Fruit fly (Drosophila melanogaster) whole organism, embryonic: ENCODE measurements around the gene Top3beta.
A peak's percentile ranks its signal among the peaks of the same experiment; 100 is the strongest.

Experiments
- Adf1 ChIP-seq: fragments of 200-800 bp; sonication (Bioruptor generic); IDR thresholded peaks from 2 replicates; pipeline ENCODE4 v1.3.6; 2022; ENCODE audit warnings: missing biosample characterization, missing genetic modification characterization
- Blimp-1 ChIP-seq: fragments of 200-800 bp; sonication (Bioruptor generic); optimal IDR thresholded peaks from 3 replicates; lab custom pipeline; 2018; ENCODE audit warnings: missing biosample characterization, missing genetic modification characterization, mild to moderate bottlenecking, moderate library complexity, missing genetic modification reagents
- CG10462 ChIP-seq: fragments of 200-800 bp; sonication (Bioruptor generic); optimal IDR thresholded peaks from 2 replicates; lab custom pipeline; 2016; ENCODE audit warnings: missing biosample characterization, missing genetic modification characterization
- CG10543 ChIP-seq: fragments of 200-800 bp; sonication (Bioruptor generic); optimal IDR thresholded peaks from 3 replicates; lab custom pipeline; 2017; ENCODE audit warnings: missing biosample characterization, mild to moderate bottlenecking, missing genetic modification characterization, moderate library complexity
- CG10979 ChIP-seq: fragments of 200-800 bp; sonication (Bioruptor generic); optimal IDR thresholded peaks from 2 replicates; lab custom pipeline; 2018; ENCODE audit warnings: missing biosample characterization, mild to moderate bottlenecking, missing genetic modification characterization, moderate library complexity
- CG11247 ChIP-seq: fragments of 200-800 bp; sonication (Bioruptor generic); IDR thresholded peaks from 2 replicates; pipeline ENCODE4 v1.3.6; 2022; ENCODE audit warnings: missing biosample characterization, missing genetic modification characterization
- CG11696 ChIP-seq: fragments of 200-800 bp; sonication (Bioruptor generic); IDR thresholded peaks from 2 replicates; pipeline ENCODE4 v1.3.6; 2022; ENCODE audit warnings: missing biosample characterization, missing genetic modification characterization
- CG13775 ChIP-seq: fragments of 200-800 bp; sonication (Bioruptor generic); optimal IDR thresholded peaks from 3 replicates; lab custom pipeline; 2017; ENCODE audit warnings: missing biosample characterization, mild to moderate bottlenecking, missing genetic modification characterization
- CG14014 ChIP-seq: fragments of 200-800 bp; sonication (Bioruptor generic); IDR thresholded peaks from 2 replicates; pipeline ENCODE4 v1.3.6; 2022; ENCODE audit warnings: missing biosample characterization, missing genetic modification characterization
- CG17568 ChIP-seq: fragments of 200-800 bp; sonication (Bioruptor generic); optimal IDR thresholded peaks from 2 replicates; lab custom pipeline; 2018; ENCODE audit warnings: missing biosample characterization, mild to moderate bottlenecking, missing genetic modification characterization, moderate library complexity
- CG1792 ChIP-seq: fragments of 200-800 bp; sonication (Bioruptor generic); optimal IDR thresholded peaks from 2 replicates; lab custom pipeline; 2016; ENCODE audit warnings: missing biosample characterization, missing genetic modification characterization
- CG2120 ChIP-seq: fragments of 200-800 bp; sonication (Bioruptor generic); optimal IDR thresholded peaks from 3 replicates; lab custom pipeline; 2016; ENCODE audit warnings: missing biosample characterization, missing genetic modification characterization
- CG30403 ChIP-seq: fragments of 200-800 bp; sonication (Bioruptor generic); optimal IDR thresholded peaks from 3 replicates; lab custom pipeline; 2016; ENCODE audit warnings: missing biosample characterization, missing genetic modification characterization
- CG3726 ChIP-seq: fragments of 200-800 bp; sonication (Bioruptor generic); IDR thresholded peaks from 3 replicates; pipeline ENCODE4, ENCODE4 v1.3.6; 2022; ENCODE audit warnings: missing biosample characterization, missing genetic modification characterization
- CG4360 ChIP-seq: fragments of 200-800 bp; sonication (Bioruptor generic); IDR thresholded peaks from 2 replicates; pipeline ENCODE4 v1.3.6; 2022; ENCODE audit warnings: missing biosample characterization, missing genetic modification characterization
- CG4730 ChIP-seq: fragments of 200-800 bp; sonication (Bioruptor generic); IDR thresholded peaks from 2 replicates; pipeline ENCODE4 v1.3.6; 2022; ENCODE audit warnings: missing biosample characterization, missing genetic modification characterization
- CG4854 ChIP-seq: fragments of 200-800 bp; sonication (Bioruptor generic); optimal IDR thresholded peaks from 2 replicates; lab custom pipeline; 2016; ENCODE audit warnings: missing biosample characterization, missing genetic modification characterization, inconsistent platforms
- CG5953 ChIP-seq: fragments of 200-800 bp; sonication (Bioruptor generic); IDR thresholded peaks from 2 replicates; pipeline ENCODE4 v1.3.6; 2022; ENCODE audit warnings: missing biosample characterization, missing genetic modification characterization
- CG6272 ChIP-seq: fragments of 200-800 bp; sonication (Bioruptor generic); IDR thresholded peaks from 2 replicates; pipeline ENCODE4 v1.3.6; 2022; ENCODE audit warnings: missing biosample characterization, missing genetic modification characterization
- CG6654 ChIP-seq: fragments of 200-800 bp; sonication (Bioruptor generic); optimal IDR thresholded peaks from 2 replicates; lab custom pipeline; 2017; ENCODE audit warnings: missing biosample characterization, mild to moderate bottlenecking, missing genetic modification characterization
- CG6765 ChIP-seq: fragments of 200-800 bp; sonication (Bioruptor generic); optimal IDR thresholded peaks from 3 replicates; lab custom pipeline; 2017; ENCODE audit warnings: missing biosample characterization, mild to moderate bottlenecking, missing genetic modification characterization
- CG7786 ChIP-seq: fragments of 200-800 bp; sonication (Bioruptor generic); optimal IDR thresholded peaks from 2 replicates; lab custom pipeline; 2016; ENCODE audit warnings: missing biosample characterization, missing genetic modification characterization
- CG9437 ChIP-seq: fragments of 200-800 bp; sonication (Bioruptor generic); optimal IDR thresholded peaks from 2 replicates; lab custom pipeline; 2018; ENCODE audit warnings: missing biosample characterization, mild to moderate bottlenecking, missing genetic modification characterization
- CG9609 ChIP-seq: fragments of 200-800 bp; sonication (Bioruptor generic); optimal IDR thresholded peaks from 3 replicates; lab custom pipeline; 2016; ENCODE audit warnings: missing biosample characterization, missing genetic modification characterization
- CG9817 ChIP-seq: fragments of 200-800 bp; sonication (Bioruptor generic); optimal IDR thresholded peaks from 2 replicates; lab custom pipeline; 2018; ENCODE audit warnings: missing biosample characterization, mild to moderate bottlenecking, missing genetic modification characterization, moderate library complexity
- CTCF ChIP-seq: fragments of 200-800 bp; sonication (Bioruptor generic); optimal IDR thresholded peaks from 2 replicates; lab custom pipeline; 2017; ENCODE audit warnings: missing biosample characterization, mild to moderate bottlenecking, missing genetic modification characterization, moderate library complexity
- Chrac-16 ChIP-seq: fragments of 200-800 bp; sonication (Bioruptor generic); optimal IDR thresholded peaks from 3 replicates; lab custom pipeline; 2016; ENCODE audit warnings: missing biosample characterization, missing genetic modification characterization
- Dll ChIP-seq: fragments of 200-800 bp; sonication (Bioruptor generic); IDR thresholded peaks from 4 replicates; pipeline ENCODE4 v1.3.6; 2022; ENCODE audit warnings: missing biosample characterization, missing genetic modification characterization; ENCODE audit not compliant: partially characterized antibody
- Hmr ChIP-seq: fragments of 200-800 bp; sonication (Bioruptor generic); optimal IDR thresholded peaks from 3 replicates; lab custom pipeline; 2017; ENCODE audit warnings: mild to moderate bottlenecking, missing biosample characterization, missing genetic modification reagents, missing genetic modification characterization
- Lhr ChIP-seq: fragments of 200-800 bp; sonication (Bioruptor generic); optimal IDR thresholded peaks from 3 replicates; lab custom pipeline; 2017; ENCODE audit warnings: mild to moderate bottlenecking, missing biosample characterization, missing genetic modification reagents, missing genetic modification characterization
- Lpt ChIP-seq: fragments of >200 bp; optimal IDR thresholded peaks from 2 replicates; lab custom pipeline; 2018; ENCODE audit warnings: missing biosample characterization, missing genetic modification characterization
- Meics ChIP-seq: fragments of 200-800 bp; sonication (Bioruptor generic); optimal IDR thresholded peaks from 2 replicates; lab custom pipeline; 2017; ENCODE audit warnings: missing biosample characterization, mild to moderate bottlenecking, missing genetic modification characterization
- Mes4 ChIP-seq: fragments of 200-800 bp; sonication (Bioruptor generic); optimal IDR thresholded peaks from 2 replicates; lab custom pipeline; 2016; ENCODE audit warnings: missing biosample characterization, missing genetic modification characterization
- NFAT ChIP-seq: fragments of 200-800 bp; sonication (Bioruptor generic); IDR thresholded peaks from 2 replicates; pipeline ENCODE4 v1.3.6; 2022; ENCODE audit warnings: missing biosample characterization, missing genetic modification characterization
- Scr ChIP-seq: fragments of 200-800 bp; sonication (Bioruptor generic); IDR thresholded peaks from 2 replicates; pipeline ENCODE4 v1.3.6; 2022; ENCODE audit warnings: missing biosample characterization, missing genetic modification characterization; ENCODE audit not compliant: partially characterized antibody
- Sin3A ChIP-seq: fragments of >200 bp; optimal IDR thresholded peaks from 2 replicates; lab custom pipeline; 2018
- Ssrp ChIP-seq: fragments of 200-800 bp; sonication (Bioruptor generic); optimal IDR thresholded peaks from 2 replicates; lab custom pipeline; 2018; ENCODE audit warnings: missing biosample characterization, mild to moderate bottlenecking, missing genetic modification characterization, moderate library complexity
- ap ChIP-seq: fragments of 200-800 bp; sonication (Bioruptor generic); IDR thresholded peaks from 2 replicates; pipeline ENCODE4 v1.3.6; 2022; ENCODE audit warnings: missing biosample characterization, missing genetic modification characterization
- ato ChIP-seq: fragments of 200-800 bp; sonication (Bioruptor generic); IDR thresholded peaks from 2 replicates; pipeline ENCODE4 v1.3.6; 2022; ENCODE audit warnings: missing biosample characterization, missing genetic modification characterization; ENCODE audit not compliant: partially characterized antibody
- cato ChIP-seq: fragments of 200-800 bp; sonication (Bioruptor generic); optimal IDR thresholded peaks from 2 replicates; lab custom pipeline; 2016; ENCODE audit warnings: missing biosample characterization, missing genetic modification characterization, borderline replicate concordance
- ci ChIP-seq: fragments of 200-800 bp; sonication (Bioruptor generic); IDR thresholded peaks from 3 replicates; pipeline ENCODE4 v1.3.6; 2022; ENCODE audit warnings: missing biosample characterization, missing genetic modification characterization
- cwo ChIP-seq: fragments of 200-800 bp; sonication (Bioruptor generic); optimal IDR thresholded peaks from 3 replicates; lab custom pipeline; 2017; ENCODE audit warnings: missing biosample characterization, missing genetic modification characterization, mild to moderate bottlenecking, moderate library complexity, missing genetic modification reagents
- en ChIP-seq: fragments of 200-800 bp; sonication (Bioruptor generic); optimal IDR thresholded peaks from 2 replicates; lab custom pipeline; 2016; ENCODE audit warnings: missing biosample characterization, missing genetic modification characterization
- ewg ChIP-seq: fragments of 200-800 bp; sonication (Bioruptor generic); optimal IDR thresholded peaks from 3 replicates; lab custom pipeline; 2017; ENCODE audit warnings: mild to moderate bottlenecking, missing biosample characterization, missing genetic modification reagents, missing genetic modification characterization
- fd64A ChIP-seq: fragments of 200-800 bp; sonication (Bioruptor generic); optimal IDR thresholded peaks from 3 replicates; lab custom pipeline; 2018; ENCODE audit warnings: missing biosample characterization, mild to moderate bottlenecking, missing genetic modification characterization
- kay ChIP-seq: fragments of 200-800 bp; sonication (Bioruptor generic); optimal IDR thresholded peaks from 2 replicates; lab custom pipeline; 2016; ENCODE audit warnings: missing biosample characterization, missing genetic modification characterization
- mld ChIP-seq: fragments of 200-800 bp; sonication (Bioruptor generic); IDR thresholded peaks from 3 replicates; pipeline ENCODE4 v1.3.6; 2022; ENCODE audit warnings: missing biosample characterization, missing genetic modification characterization; ENCODE audit not compliant: partially characterized antibody
- pzg ChIP-seq: fragments of 200-800 bp; sonication (Bioruptor generic); optimal IDR thresholded peaks from 3 replicates; lab custom pipeline; 2018; ENCODE audit warnings: missing biosample characterization, mild to moderate bottlenecking, missing genetic modification characterization, moderate library complexity
- sima ChIP-seq: fragments of 200-800 bp; sonication (Bioruptor generic); optimal IDR thresholded peaks from 2 replicates; lab custom pipeline; 2016; ENCODE audit warnings: missing biosample characterization, missing genetic modification characterization
- tin ChIP-seq: fragments of 200-800 bp; sonication (Bioruptor generic); optimal IDR thresholded peaks from 3 replicates; lab custom pipeline; 2016; ENCODE audit warnings: missing biosample characterization, missing genetic modification characterization
- tio ChIP-seq: fragments of 200-800 bp; sonication (Bioruptor generic); optimal IDR thresholded peaks from 2 replicates; lab custom pipeline; 2017; ENCODE audit warnings: missing biosample characterization, missing genetic modification characterization, inconsistent platforms
- zfh1 ChIP-seq: fragments of 200-800 bp; sonication (Bioruptor generic); IDR thresholded peaks from 3 replicates; pipeline ENCODE4 v1.3.6; 2022; ENCODE audit warnings: missing biosample characterization, missing genetic modification characterization

Top3beta gene

dm6 chrX:6265456-6265877 is 22.3 kb downstream of the Top3beta start (continued):
- TF ChIP-seq CG7786 (peak; percentile 95), CG11247 (GFP tag; lab: Robert Waterston, UW) (peak; percentile 82), ci (peak; percentile 95), pzg (GFP tag; lab: Kevin White, UChicago) (no peak), Scr (GFP tag; lab: Robert Waterston, UW) (0 out of 2 replicates have a peak, but pooled peaks have one; percentile 33), tin (GFP tag; lab: Kevin White, UChicago) (peak; percentile 95), sima (peak; percentile 81), CG9437 (GFP tag; lab: Kevin White, UChicago) (peak; percentile 95), zfh1 (peak; percentile 94), CG1792 (GFP tag; lab: Kevin White, UChicago) (peak; percentile 85), CG6654 (GFP tag; lab: Kevin White, UChicago) (peak; percentile 86), Chrac-16 (GFP tag; lab: Kevin White, UChicago) (peak; percentile 94), CG3726 (peak; percentile 89), Dll (no peak), CG10979 (tag; lab: Kevin White, UChicago) (peak; percentile 95), CG4360 (GFP tag; lab: Robert Waterston, UW) (peak; percentile 68), CG5953 (GFP tag; lab: Robert Waterston, UW) (peak; percentile 89), Meics (GFP tag; lab: Kevin White, UChicago) (peak; percentile 95), CG14014 (peak; percentile 91), mld (GFP tag; lab: Robert Waterston, UW) (no peak), CG11696 (peak; percentile 82), ewg (GFP tag; lab: Kevin White, UChicago) (peak; percentile 95), NFAT (GFP tag; lab: Robert Waterston, UW) (peak; percentile 86), Blimp-1 (GFP tag; lab: Kevin White, UChicago) (peak; percentile 93), CG10462 (GFP tag; lab: Kevin White, UChicago) (peak; percentile 92), CG9817 (tag; lab: Kevin White, UChicago) (peak; percentile 91), Hmr (GFP tag; lab: Kevin White, UChicago) (peak; percentile 96), CG2120 (GFP tag; lab: Kevin White, UChicago) (peak; percentile 94), CTCF (GFP tag; lab: Kevin White, UChicago) (peak; percentile 72), Adf1 (GFP tag; lab: Robert Waterston, UW) (peak; percentile 59), en (peak; percentile 96), CG30403 (GFP tag; lab: Kevin White, UChicago) (peak; percentile 98), cato (GFP tag; lab: Kevin White, UChicago) (peak; percentile 95), CG17568 (peak; percentile 91), CG6272 (GFP tag; lab: Robert Waterston, UW) (peak; percentile 83), Sin3A (lab: Kevin White, UChicago) (no peak), CG13775 (peak; percentile 94), ato (GFP tag; lab: Robert Waterston, UW) (no peak), fd64A (GFP tag; lab: Kevin White, UChicago) (peak; percentile 87), tio (GFP tag; lab: Kevin White, UChicago) (peak; percentile 98), Ssrp (tag; lab: Kevin White, UChicago) (peak; percentile 97), ap (peak; percentile 91), CG9609 (peak; percentile 95), CG6765 (GFP tag; lab: Kevin White, UChicago) (peak; percentile 89), CG10543 (GFP tag; lab: Kevin White, UChicago) (peak; percentile 91), cwo (peak; percentile 93), Lpt (GFP tag; lab: Kevin White, UChicago) (no peak), CG4730 (peak; percentile 92), Lhr (peak; percentile 91), Mes4 (GFP tag; lab: Kevin White, UChicago) (peak; percentile 96), kay (GFP tag; lab: Kevin White, UChicago) (peak; percentile 92), CG4854 (GFP tag; lab: Kevin White, UChicago) (peak; percentile 93)
